Worm (Caenorhabditis elegans) whole organism, midembryonic: Measurements from ENCODE around the gene F53E10.6.
"Not testable (repeated sequence)": the region's sequence is repeated elsewhere in the genome, so short reads cannot be mapped to it uniquely, and the experiment has no call there.

Experiments
- T22C8.4 ChIP-seq: fragments of 200-800 bp; sonication (Bioruptor generic); IDR thresholded peaks from 2 replicates; pipeline ENCODE4 v1.3.6; 2022; ENCODE audit warnings: missing genetic modification characterization, missing compliant biosample characterization
- flt-1 ChIP-seq: fragments of 200-800 bp; sonication (Bioruptor generic); IDR thresholded peaks from 2 replicates; pipeline ENCODE4 v1.3.6; 2022; ENCODE audit warnings: missing genetic modification characterization, missing compliant biosample characterization
- med-1 ChIP-seq: sonication (generic microtip); optimal IDR thresholded peaks from 2 replicates; lab custom pipeline; 2017; ENCODE audit warnings: missing genetic modification characterization, mild to moderate bottlenecking, missing compliant biosample characterization, antibody characterized with exemption, missing genetic modification reagents; ENCODE audit not compliant: insufficient read depth
- ztf-23 ChIP-seq: fragments of 200-800 bp; sonication (Bioruptor generic); IDR thresholded peaks from 2 replicates; pipeline ENCODE4 v1.3.6; 2022; ENCODE audit warnings: missing genetic modification reagents, missing genetic modification characterization, missing compliant biosample characterization

DNA sequence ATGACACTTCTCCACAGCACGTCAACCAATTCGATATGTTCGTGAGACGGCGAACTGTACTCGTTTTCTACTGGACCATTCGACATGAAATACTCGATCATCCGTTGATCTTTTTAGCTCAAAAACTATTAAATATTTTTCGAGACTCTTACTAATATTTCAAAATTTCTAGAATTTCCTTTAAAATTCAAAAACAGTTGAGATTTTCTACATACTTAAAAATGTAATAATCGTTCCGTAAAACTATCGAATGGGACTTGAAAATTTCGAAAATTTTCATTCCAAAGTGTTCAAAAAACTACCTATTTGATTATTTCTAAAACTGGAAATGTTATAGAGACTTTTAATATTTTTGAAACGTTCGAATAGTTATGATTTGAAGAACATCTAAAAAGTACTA is 22.5 kb upstream of the F53E10.6 start, which contains the start of gene sknr-1:
- TF ChIP-seq T22C8.4 (GFP tag; lab: Robert Waterston, UW); ztf-23 (GFP tag; lab: Robert Waterston, UW); flt-1 (GFP tag; lab: Robert Waterston, UW); med-1 (GFP tag; lab: Kevin White, UChicago): not testable (repeated sequence)
